Worm (Caenorhabditis elegans) whole organism, L3 larva: ENCODE data around the gene papl-1.
A peak's percentile ranks its signal among the peaks of the same experiment; 100 is the strongest.

ENCODE experiments used
- aly-2 ChIP-seq: fragments of 150-350 bp; optimal IDR thresholded peaks from 2 replicates; lab custom pipeline; 2014; ENCODE audit warnings: missing biosample characterization, missing genetic modification characterization
- ceh-82 ChIP-seq: fragments of 150-350 bp; optimal IDR thresholded peaks from 2 replicates; lab custom pipeline; 2014; ENCODE audit warnings: missing biosample characterization, missing genetic modification characterization
- elt-2 ChIP-seq: sonication (generic microtip); optimal IDR thresholded peaks from 2 replicates; lab custom pipeline; 2016; ENCODE audit warnings: missing genetic modification reagents, mild to moderate bottlenecking, missing genetic modification characterization, missing compliant biosample characterization
- fkh-10 ChIP-seq: sonication (generic microtip); optimal IDR thresholded peaks from 2 replicates; lab custom pipeline; 2017; ENCODE audit warnings: missing biosample characterization, missing genetic modification reagents, missing genetic modification characterization
- mdl-1 ChIP-seq: fragments of 150-350 bp; optimal IDR thresholded peaks from 2 replicates; lab custom pipeline; 2014; ENCODE audit warnings: missing biosample characterization, missing genetic modification characterization
- nfya-1 ChIP-seq: sonication (generic microtip); optimal IDR thresholded peaks from 2 replicates; lab custom pipeline; 2017; ENCODE audit warnings: missing genetic modification characterization, mild to moderate bottlenecking, missing compliant biosample characterization, antibody characterized with exemption, moderate library complexity; ENCODE audit not compliant: insufficient read depth
- pqm-1 ChIP-seq: fragments of 150-350 bp; optimal IDR thresholded peaks from 2 replicates; lab custom pipeline; 2017; ENCODE audit warnings: missing biosample characterization, missing genetic modification characterization, inconsistent platforms
- unc-39 ChIP-seq: sonication (generic microtip); optimal IDR thresholded peaks from 4 replicates; lab custom pipeline; 2017; ENCODE audit warnings: missing biosample characterization, missing genetic modification characterization
- unc-62 ChIP-seq: fragments of 150-350 bp; sonication (generic microtip); optimal IDR thresholded peaks from 4 replicates; lab custom pipeline; 2014; ENCODE audit warnings: missing biosample characterization, missing genetic modification reagents, missing genetic modification characterization

DNA sequence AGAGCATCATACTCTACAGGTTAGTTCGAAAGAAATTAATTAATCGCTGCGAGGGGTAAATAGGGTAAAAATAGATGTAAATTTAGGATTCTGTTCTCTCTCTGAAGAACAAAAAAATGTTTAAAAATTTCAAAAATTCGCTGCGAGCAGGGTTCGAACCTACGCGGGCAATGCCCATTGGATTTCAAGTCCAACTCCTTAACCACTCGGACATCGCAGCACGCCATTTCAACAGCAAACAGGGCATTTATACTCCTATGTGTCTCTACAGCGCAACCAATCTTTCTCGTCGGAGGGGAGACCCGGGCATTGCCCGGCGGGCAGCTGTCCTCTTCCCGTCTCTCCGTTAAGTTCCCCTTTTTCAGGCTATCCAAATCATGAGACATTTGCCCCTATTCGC, 20.7 kb upstream of the papl-1 start:
- TF ChIP-seq elt-2 (tag; lab: Kevin White, UChicago) (peak; percentile 28), ceh-82 (tag; lab: Kevin White, UChicago) (peak; percentile 35), aly-2 (no peak), unc-62 (GFP tag; lab: Kevin White, UChicago) (no peak), fkh-10 (no peak), nfya-1 (tag; lab: Kevin White, UChicago) (peak; percentile 49), unc-39 (no peak), pqm-1 (tag; lab: Kevin White, UChicago) (peak; percentile 7), mdl-1 (tag; lab: Kevin White, UChicago) (no peak)
